Worm (Caenorhabditis elegans) whole organism, midembryonic: ENCODE measurements around the gene trpp-11.

Source experiments
- T22C8.4 ChIP-seq: fragments of 200-800 bp; sonication (Bioruptor generic); IDR thresholded peaks from 2 replicates; pipeline ENCODE4 v1.3.6; 2022; ENCODE audit warnings: missing genetic modification characterization, missing compliant biosample characterization
- cog-1 ChIP-seq: sonication (generic microtip); optimal IDR thresholded peaks from 2 replicates; lab custom pipeline; 2016; ENCODE audit warnings: missing genetic modification characterization, missing compliant biosample characterization
- flt-1 ChIP-seq: fragments of 200-800 bp; sonication (Bioruptor generic); IDR thresholded peaks from 2 replicates; pipeline ENCODE4 v1.3.6; 2022; ENCODE audit warnings: missing genetic modification characterization, missing compliant biosample characterization
- klf-2 ChIP-seq: fragments of 200-800 bp; sonication (Bioruptor generic); conservative IDR thresholded peaks from 2 replicates; pipeline ENCODE4 v1.3.6; 2022; ENCODE audit warnings: missing genetic modification reagents, missing genetic modification characterization, missing compliant biosample characterization
- med-1 ChIP-seq: sonication (generic microtip); optimal IDR thresholded peaks from 2 replicates; lab custom pipeline; 2017; ENCODE audit warnings: missing genetic modification characterization, mild to moderate bottlenecking, missing compliant biosample characterization, antibody characterized with exemption, missing genetic modification reagents; ENCODE audit not compliant: insufficient read depth
- ref-1 ChIP-seq: fragments of 200-800 bp; sonication (Bioruptor generic); conservative IDR thresholded peaks from 2 replicates; pipeline ENCODE4 v1.3.6; 2022; ENCODE audit warnings: missing genetic modification reagents, missing genetic modification characterization, missing compliant biosample characterization
- tab-1 ChIP-seq: fragments of 200-800 bp; sonication (Bioruptor generic); IDR thresholded peaks from 2 replicates; pipeline ENCODE4 v1.3.6; 2022; ENCODE audit warnings: missing genetic modification characterization, missing compliant biosample characterization
- ztf-23 ChIP-seq: fragments of 200-800 bp; sonication (Bioruptor generic); IDR thresholded peaks from 2 replicates; pipeline ENCODE4 v1.3.6; 2022; ENCODE audit warnings: missing genetic modification reagents, missing genetic modification characterization, missing compliant biosample characterization
- ztf-29 ChIP-seq: fragments of 200-800 bp; sonication (Bioruptor generic); IDR thresholded peaks from 2 replicates; pipeline ENCODE4 v1.3.6; 2022; ENCODE audit warnings: missing genetic modification reagents, missing genetic modification characterization, missing compliant biosample characterization

trpp-11 gene

DNA sequence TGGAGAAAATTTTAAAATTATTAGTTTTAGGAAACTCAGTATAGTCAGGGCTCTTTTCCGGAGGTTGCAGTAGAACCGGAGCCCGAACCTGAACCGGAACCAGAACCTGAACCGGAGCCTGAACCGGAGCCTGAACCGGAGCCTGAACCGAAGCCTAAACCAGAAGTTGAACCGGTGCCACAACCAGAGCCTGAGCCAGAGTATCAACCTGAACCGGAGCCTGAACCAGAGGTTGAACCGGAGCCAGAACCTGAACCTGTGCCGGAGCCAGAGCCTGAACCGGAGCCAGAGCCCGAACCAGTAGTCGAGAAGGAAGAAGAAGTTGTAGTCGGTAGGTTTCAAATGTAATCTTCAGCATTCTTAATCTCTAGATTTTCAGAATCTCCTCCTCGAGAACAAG, 26.4 kb upstream of the trpp-11 start:
- TF ChIP-seq ztf-29 (GFP tag; lab: Robert Waterston, UW) (no peak), tab-1 (no peak), ref-1 (no peak), flt-1 (GFP tag; lab: Robert Waterston, UW) (no peak), klf-2 (GFP tag; lab: Robert Waterston, UW) (no peak), T22C8.4 (no peak), med-1 (no peak), ztf-23 (GFP tag; lab: Robert Waterston, UW) (no peak), cog-1 (tag; lab: Kevin White, UChicago) (no peak)

DNA sequence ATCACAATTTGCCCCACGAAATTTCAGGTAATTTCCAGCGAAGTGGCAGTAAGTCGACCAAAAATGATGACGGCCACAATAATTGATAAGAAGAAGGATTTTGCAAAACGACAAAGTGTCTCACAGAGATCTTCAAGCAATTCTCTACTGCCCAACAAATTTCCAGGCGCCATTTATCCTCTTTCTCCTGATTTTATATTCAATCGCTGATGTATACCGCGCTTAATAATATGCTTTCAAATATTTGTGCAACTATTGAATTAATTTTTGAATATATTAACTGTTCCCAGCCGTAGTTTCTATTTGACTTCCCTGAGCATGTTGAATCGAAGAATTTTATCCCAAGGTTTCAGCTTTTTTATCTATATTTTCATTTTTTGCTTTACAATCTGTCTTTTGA, 24.0 kb upstream of the trpp-11 start, which contains the start of gene tpst-2:
Gene tpst-2 (plus strand): TSS at position 301 of the 400 bp plus-strand sequence.
- no peak for TF ChIP-seq ref-1
- no peak for TF ChIP-seq ztf-29 (GFP tag; lab: Robert Waterston, UW)
- TF ChIP-seq ztf-23 (GFP tag; lab: Robert Waterston, UW), result no peak
- TF ChIP-seq T22C8.4, result no peak
- no peak for TF ChIP-seq tab-1
- TF ChIP-seq cog-1 (tag; lab: Kevin White, UChicago), result no peak
- TF ChIP-seq flt-1 (GFP tag; lab: Robert Waterston, UW), result no peak
- no peak for TF ChIP-seq med-1
- no peak for TF ChIP-seq klf-2 (GFP tag; lab: Robert Waterston, UW)

DNA sequence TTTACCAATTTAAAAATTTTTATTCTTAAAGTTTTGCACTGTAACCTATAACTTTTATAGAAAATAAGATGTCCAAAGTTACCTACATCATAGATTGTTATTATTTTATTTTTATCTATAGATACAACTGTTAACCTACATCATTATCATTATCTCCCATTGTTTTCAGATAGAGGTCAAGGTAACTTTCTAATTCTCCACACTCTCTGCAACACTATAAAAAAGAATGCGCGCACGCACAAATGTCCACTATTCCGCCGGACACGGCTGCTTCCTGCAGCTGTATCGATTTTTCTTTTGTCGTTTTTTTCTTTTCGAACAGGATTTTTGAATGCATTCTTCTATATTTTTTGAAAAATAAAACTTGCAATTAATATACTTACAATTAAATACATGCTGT, 22.3 kb upstream of the trpp-11 start:
- TF ChIP-seq flt-1 (GFP tag; lab: Robert Waterston, UW) (no peak), klf-2 (GFP tag; lab: Robert Waterston, UW) (no peak), T22C8.4 (no peak), ref-1 (no peak), ztf-29 (GFP tag; lab: Robert Waterston, UW) (no peak), med-1 (no peak), tab-1 (no peak), ztf-23 (GFP tag; lab: Robert Waterston, UW) (no peak)

DNA sequence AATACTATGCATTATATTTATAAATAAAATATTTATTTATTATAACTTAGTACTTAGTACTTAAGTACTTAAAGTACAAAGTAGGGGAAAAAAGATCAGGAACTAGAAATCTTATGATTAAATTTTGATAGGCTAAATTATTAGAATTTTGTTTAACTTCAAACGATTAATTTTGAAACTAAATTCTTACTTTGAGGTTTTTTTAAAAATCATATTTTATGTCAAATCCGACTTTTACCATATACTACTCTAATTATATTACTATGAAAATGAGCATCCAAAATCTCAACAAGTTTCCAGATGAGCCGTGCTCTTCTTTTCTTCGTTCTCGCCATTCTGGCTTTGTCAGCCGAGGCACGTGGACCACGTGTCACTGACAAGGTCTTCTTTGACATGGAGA, 21.8 kb upstream of the trpp-11 start, which contains the start of gene cyn-6:
Gene cyn-6 (plus strand): TSS at position 301 of the 400 bp plus-strand sequence.
- TF ChIP-seq tab-1 (no peak), ztf-23 (GFP tag; lab: Robert Waterston, UW) (no peak), flt-1 (GFP tag; lab: Robert Waterston, UW) (no peak), med-1 (no peak), klf-2 (GFP tag; lab: Robert Waterston, UW) (no peak), T22C8.4 (no peak), ref-1 (no peak), cog-1 (tag; lab: Kevin White, UChicago) (no peak), ztf-29 (GFP tag; lab: Robert Waterston, UW) (no peak)

DNA sequence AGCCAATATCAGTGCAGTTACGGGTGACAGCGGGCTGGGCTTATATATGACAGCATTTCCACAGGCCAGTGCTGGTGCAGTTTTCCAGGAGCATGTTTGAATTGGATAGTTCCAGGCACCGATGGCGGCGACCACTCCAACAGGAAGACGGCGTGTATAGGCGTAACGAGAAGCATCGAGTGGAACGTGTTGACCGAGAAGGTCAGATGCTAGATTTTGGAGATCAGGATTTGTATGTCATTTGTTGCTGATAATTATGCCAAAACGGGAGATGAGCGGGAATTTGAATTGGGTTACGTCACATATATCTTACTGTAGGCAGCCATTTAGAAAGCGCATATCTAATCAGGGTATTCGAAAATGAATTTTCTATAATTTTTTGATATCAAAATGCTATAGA, 19.5 kb upstream of the trpp-11 start:
- TF ChIP-seq ref-1, result no peak
- no peak for TF ChIP-seq tab-1
- TF ChIP-seq klf-2 (GFP tag; lab: Robert Waterston, UW), result no peak
- no peak for TF ChIP-seq med-1
- TF ChIP-seq T22C8.4, result no peak
- TF ChIP-seq ztf-29 (GFP tag; lab: Robert Waterston, UW), result no peak
- TF ChIP-seq cog-1 (tag; lab: Kevin White, UChicago), result no peak
- no peak for TF ChIP-seq flt-1 (GFP tag; lab: Robert Waterston, UW)
- no peak for TF ChIP-seq ztf-23 (GFP tag; lab: Robert Waterston, UW)

DNA sequence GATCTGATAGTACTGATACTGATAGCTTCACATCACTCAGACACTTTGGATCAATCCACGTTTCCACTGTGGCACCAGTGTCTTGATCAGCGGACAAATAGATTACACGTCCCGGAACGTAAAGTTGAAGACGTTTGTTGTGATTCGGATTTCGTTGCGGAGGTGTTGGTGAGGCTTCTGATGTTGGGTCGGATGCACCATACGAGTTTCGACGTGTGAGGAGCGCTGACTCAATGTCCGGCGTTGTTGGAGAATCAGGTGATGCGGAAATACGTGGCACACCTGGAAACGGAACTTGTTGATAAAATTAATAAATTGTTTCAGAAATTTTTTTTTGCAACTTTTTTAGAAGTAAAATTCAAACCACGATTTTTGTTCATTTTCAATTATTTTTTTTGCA, 16.2 kb upstream of the trpp-11 start, which contains the start of gene alh-11:
Gene alh-11 (minus strand): TSS at position 101 of the 400 bp plus-strand sequence.
- TF ChIP-seq klf-2 (GFP tag; lab: Robert Waterston, UW) (no peak), ztf-29 (GFP tag; lab: Robert Waterston, UW) (no peak), T22C8.4 (no peak), med-1 (no peak), tab-1 (no peak), ref-1 (no peak)

DNA sequence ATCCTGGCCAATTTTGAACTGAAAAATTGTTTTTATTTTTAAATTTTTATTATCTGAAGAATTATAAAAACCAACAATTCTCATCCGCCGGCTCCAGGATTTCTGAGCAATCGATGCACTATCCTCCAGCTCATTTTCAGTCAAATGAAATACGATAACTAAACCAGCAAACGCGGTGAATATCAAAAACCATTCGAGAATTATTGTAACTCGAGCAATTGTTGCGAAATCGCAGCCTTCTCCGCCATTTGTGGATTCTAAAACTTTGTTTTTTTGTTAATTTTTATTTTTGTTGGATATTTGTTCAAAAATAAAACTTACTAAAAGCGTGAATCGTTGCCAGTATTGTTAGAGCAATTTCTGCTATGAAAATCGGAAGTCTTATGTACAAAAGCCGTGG, 12.4 kb upstream of the trpp-11 start:
- TF ChIP-seq klf-2 (GFP tag; lab: Robert Waterston, UW), result no peak

DNA sequence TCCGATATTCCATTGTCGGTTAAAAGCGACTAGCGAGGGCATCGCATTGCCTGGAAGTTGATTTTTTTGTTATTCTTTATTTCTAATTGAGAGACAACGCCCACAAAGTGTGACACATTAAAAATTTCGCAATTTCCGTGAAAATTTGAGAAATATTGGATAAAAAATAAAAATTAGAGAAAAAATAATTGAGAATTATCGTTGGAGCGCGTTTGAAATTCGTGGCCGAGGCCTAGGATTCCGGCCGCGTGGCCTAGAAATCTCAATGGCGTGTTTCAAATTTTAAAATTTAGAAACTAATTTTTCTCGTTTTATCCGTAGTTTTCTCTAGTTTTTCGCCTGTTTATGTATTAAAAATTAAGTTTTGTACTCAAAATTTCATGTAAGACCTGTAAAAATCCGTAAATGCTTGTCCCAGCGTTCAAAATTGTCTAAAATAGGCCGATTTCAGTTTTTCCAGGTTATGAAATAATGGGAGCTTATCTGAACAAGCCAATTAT, 11.6 kb upstream of the trpp-11 start, which contains the start of the genes dagl-2 and ppm-1.G:
Gene dagl-2 (minus strand): TSS at position 52 of the 500 bp plus-strand sequence.
Gene ppm-1.G (plus strand): TSS at position 450 of the 500 bp plus-strand sequence.
- TF ChIP-seq cog-1 (tag; lab: Kevin White, UChicago), result peak; percentile 33
- no peak for TF ChIP-seq med-1
- TF ChIP-seq ref-1, result no peak
- no peak; the same call in 1 of the 2 replicates for TF ChIP-seq T22C8.4
- no peak for TF ChIP-seq klf-2 (GFP tag; lab: Robert Waterston, UW)
- 0 out of 2 replicates have a peak, but pooled peaks have one; percentile 55 for TF ChIP-seq ztf-23 (GFP tag; lab: Robert Waterston, UW)
- TF ChIP-seq tab-1, result no peak

DNA sequence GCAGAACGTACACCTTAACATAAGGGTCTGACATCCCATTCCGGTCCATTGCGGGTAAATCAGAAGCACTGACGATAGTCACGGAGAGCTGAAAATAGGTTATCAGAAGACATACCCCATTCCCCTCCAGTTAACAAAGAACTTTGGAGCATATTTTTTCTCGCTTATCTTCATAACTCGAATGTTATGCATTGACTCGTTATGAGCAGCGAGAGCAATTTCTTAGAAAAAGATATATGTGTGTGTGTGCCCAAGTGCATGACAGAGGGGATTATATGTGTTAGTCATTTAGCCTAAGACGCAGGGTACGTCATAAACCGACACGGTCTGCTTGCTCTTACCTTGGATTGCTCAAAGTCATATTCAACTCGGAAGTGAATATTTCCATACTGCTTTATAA, 5.3 kb upstream of the trpp-11 start:
- TF ChIP-seq cog-1 (tag; lab: Kevin White, UChicago), result no peak
- TF ChIP-seq T22C8.4, result no peak
- no peak for TF ChIP-seq ztf-29 (GFP tag; lab: Robert Waterston, UW)
- no peak for TF ChIP-seq flt-1 (GFP tag; lab: Robert Waterston, UW)
- no peak for TF ChIP-seq klf-2 (GFP tag; lab: Robert Waterston, UW)
- no peak for TF ChIP-seq ref-1
- TF ChIP-seq med-1, result no peak
- no peak for TF ChIP-seq tab-1
- TF ChIP-seq ztf-23 (GFP tag; lab: Robert Waterston, UW), result no peak

DNA sequence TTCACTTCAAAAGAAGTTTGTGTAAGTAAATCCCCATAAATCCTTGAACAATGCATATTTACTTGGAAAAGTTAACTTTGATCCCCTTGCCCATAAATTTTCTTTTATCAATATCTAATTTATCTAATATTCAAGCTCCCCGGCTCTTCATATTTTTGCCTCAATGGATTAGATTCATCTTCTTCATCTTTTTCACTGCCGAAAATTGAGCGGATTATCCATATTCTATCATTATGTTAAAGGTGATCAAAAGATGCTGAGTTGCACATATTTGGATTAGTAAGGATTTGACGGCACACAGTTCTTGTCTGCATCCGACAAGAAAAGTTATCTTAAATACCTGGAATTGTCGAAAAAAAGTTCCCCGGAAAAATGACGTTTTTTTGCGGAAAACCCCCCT, 4.3 kb upstream of the trpp-11 start:
- no peak for TF ChIP-seq med-1
- TF ChIP-seq flt-1 (GFP tag; lab: Robert Waterston, UW), result no peak
- no peak for TF ChIP-seq tab-1
- TF ChIP-seq cog-1 (tag; lab: Kevin White, UChicago), result no peak
- TF ChIP-seq ref-1, result no peak
- no peak for TF ChIP-seq ztf-23 (GFP tag; lab: Robert Waterston, UW)
- TF ChIP-seq ztf-29 (GFP tag; lab: Robert Waterston, UW), result no peak
- TF ChIP-seq T22C8.4, result no peak
- no peak for TF ChIP-seq klf-2 (GFP tag; lab: Robert Waterston, UW)
